Worm (Caenorhabditis elegans): Measurements from ENCODE around the gene F54F12.1.

ce11 chrIII:13087437-13087836 is 32.2 kb upstream of the F54F12.1 start:
- TF ChIP-seq nhr-28 (tag; optimal IDR thresholded peaks at IDR 0.05) (no peak), lin-39 (tag; optimal IDR thresholded peaks at IDR 0.05) (no peak), dpl-1 (GFP tag; optimal IDR thresholded peaks at IDR 0.05) (no peak), mab-9 (GFP tag; IDR thresholded peaks at IDR 0.05) (no peak), isw-1 (GFP tag; IDR thresholded peaks at IDR 0.05) (no peak), egl-27 (tag; optimal IDR thresholded peaks at IDR 0.05) (no peak)

Measured in whole organism, L1 larva.